Worm (Caenorhabditis elegans): ENCODE measurements around the gene sdz-10.

- TF ChIP-seq W03F9.2 (tag; optimal IDR thresholded peaks at IDR 0.05) (no peak), him-1 (tag; optimal IDR thresholded peaks at IDR 0.05) (no peak)
These were observed at the start of gene sdz-10 for ce11 chrII:2772166-2772565.

Measured in whole organism, L4/young adult.